Fruit fly (Drosophila melanogaster) whole organism, embryonic: ENCODE results near the gene Tim17b1.
A peak's percentile ranks its signal among the peaks of the same experiment; 100 is the strongest.

Source experiments
- Ada2b ChIP-seq: fragments of 200-800 bp; sonication (Bioruptor generic); IDR thresholded peaks from 2 replicates; pipeline ENCODE4 v1.3.6; 2022; ENCODE audit warnings: missing biosample characterization, missing genetic modification characterization
- Atf3 ChIP-seq: fragments of 200-800 bp; sonication (Bioruptor generic); optimal IDR thresholded peaks from 3 replicates; lab custom pipeline; 2016; ENCODE audit warnings: missing biosample characterization, missing genetic modification characterization
- B-H2 ChIP-seq: fragments of 200-800 bp; sonication (Bioruptor generic); optimal IDR thresholded peaks from 2 replicates; lab custom pipeline; 2018; ENCODE audit warnings: missing biosample characterization, mild to moderate bottlenecking, missing genetic modification characterization
- BtbVII ChIP-seq: fragments of 200-800 bp; sonication (Bioruptor generic); optimal IDR thresholded peaks from 3 replicates; lab custom pipeline; 2017; ENCODE audit warnings: missing biosample characterization, mild to moderate bottlenecking, missing genetic modification characterization
- CG11085 ChIP-seq: fragments of 200-800 bp; sonication (Bioruptor generic); IDR thresholded peaks from 2 replicates; pipeline ENCODE4 v1.3.6; 2022; ENCODE audit warnings: missing biosample characterization, missing genetic modification characterization
- CG12155 ChIP-seq: fragments of 200-800 bp; sonication (Bioruptor generic); optimal IDR thresholded peaks from 3 replicates; lab custom pipeline; 2016; ENCODE audit warnings: missing biosample characterization, missing genetic modification characterization
- CG1792 ChIP-seq: fragments of 200-800 bp; sonication (Bioruptor generic); optimal IDR thresholded peaks from 2 replicates; lab custom pipeline; 2016; ENCODE audit warnings: missing biosample characterization, missing genetic modification characterization
- CG3163 ChIP-seq: fragments of 200-800 bp; sonication (Bioruptor generic); optimal IDR thresholded peaks from 3 replicates; lab custom pipeline; 2016; ENCODE audit warnings: missing biosample characterization, missing genetic modification characterization
- CG32772 ChIP-seq: fragments of 200-800 bp; sonication (Bioruptor generic); IDR thresholded peaks from 2 replicates; pipeline ENCODE4 v1.3.6; 2022; ENCODE audit warnings: missing biosample characterization, missing genetic modification characterization
- CG42726 ChIP-seq: fragments of 200-800 bp; sonication (Bioruptor generic); IDR thresholded peaks from 2 replicates; pipeline ENCODE4 v1.3.6; 2022; ENCODE audit warnings: missing biosample characterization, missing genetic modification characterization; ENCODE audit not compliant: partially characterized antibody
- CG4854 ChIP-seq: fragments of 200-800 bp; sonication (Bioruptor generic); optimal IDR thresholded peaks from 2 replicates; lab custom pipeline; 2016; ENCODE audit warnings: missing biosample characterization, missing genetic modification characterization, inconsistent platforms
- CG5245 ChIP-seq: fragments of 200-800 bp; sonication (Bioruptor generic); optimal IDR thresholded peaks from 3 replicates; lab custom pipeline; 2016; ENCODE audit warnings: missing biosample characterization, missing genetic modification characterization
- CG6683 ChIP-seq: fragments of 200-800 bp; sonication (Bioruptor generic); optimal IDR thresholded peaks from 2 replicates; lab custom pipeline; 2017; ENCODE audit warnings: missing biosample characterization, mild to moderate bottlenecking, missing genetic modification characterization, missing genetic modification reagents
- CG6791 ChIP-seq: fragments of 200-800 bp; sonication (Bioruptor generic); IDR thresholded peaks from 3 replicates; pipeline ENCODE4 v1.3.6; 2022; ENCODE audit warnings: missing biosample characterization, missing genetic modification characterization; ENCODE audit not compliant: partially characterized antibody
- CG6813 ChIP-seq: fragments of 200-800 bp; sonication (Bioruptor generic); optimal IDR thresholded peaks from 2 replicates; lab custom pipeline; 2017; ENCODE audit warnings: missing biosample characterization, missing genetic modification characterization, mild to moderate bottlenecking, moderate library complexity, missing genetic modification reagents
- CG7839 ChIP-seq: fragments of 200-800 bp; sonication (Bioruptor generic); optimal IDR thresholded peaks from 3 replicates; lab custom pipeline; 2018; ENCODE audit warnings: missing biosample characterization, mild to moderate bottlenecking, missing genetic modification characterization, moderate library complexity
- Dek ChIP-seq: fragments of 200-800 bp; sonication (Bioruptor generic); optimal IDR thresholded peaks from 3 replicates; lab custom pipeline; 2019; ENCODE audit warnings: missing biosample characterization, mild to moderate bottlenecking, missing genetic modification characterization, moderate library complexity
- Dip3 ChIP-seq: fragments of 200-800 bp; sonication (Bioruptor generic); optimal IDR thresholded peaks from 3 replicates; lab custom pipeline; 2016; ENCODE audit warnings: missing biosample characterization, missing genetic modification characterization
- Drgx ChIP-seq: fragments of 200-800 bp; sonication (Bioruptor generic); IDR thresholded peaks from 2 replicates; pipeline ENCODE4 v1.3.6; 2022; ENCODE audit warnings: missing biosample characterization, missing genetic modification characterization
- Fer2 ChIP-seq: fragments of 200-800 bp; sonication (Bioruptor generic); optimal IDR thresholded peaks from 2 replicates; lab custom pipeline; 2018; ENCODE audit warnings: missing biosample characterization, mild to moderate bottlenecking, missing genetic modification characterization, moderate library complexity
- Ptx1 ChIP-seq: fragments of 200-800 bp; sonication (Bioruptor generic); IDR thresholded peaks from 2 replicates; pipeline ENCODE4 v1.3.6; 2022; ENCODE audit warnings: missing biosample characterization, missing genetic modification characterization
- Rx ChIP-seq: fragments of 200-800 bp; sonication (Bioruptor generic); IDR thresholded peaks from 2 replicates; pipeline ENCODE4 v1.3.6; 2022; ENCODE audit warnings: missing biosample characterization, missing genetic modification characterization
- Sox102F ChIP-seq: fragments of 200-800 bp; sonication (Bioruptor generic); optimal IDR thresholded peaks from 2 replicates; lab custom pipeline; 2018; ENCODE audit warnings: missing biosample characterization, mild to moderate bottlenecking, missing genetic modification characterization, moderate library complexity
- Spps ChIP-seq: fragments of 200-800 bp; sonication (Bioruptor generic); optimal IDR thresholded peaks from 2 replicates; lab custom pipeline; 2018; ENCODE audit warnings: missing biosample characterization, mild to moderate bottlenecking, missing genetic modification characterization
- Usf ChIP-seq: fragments of 200-800 bp; sonication (Bioruptor generic); optimal IDR thresholded peaks from 2 replicates; lab custom pipeline; 2017; ENCODE audit warnings: missing genotype, missing biosample characterization, missing genetic modification characterization
- ap ChIP-seq: fragments of 200-800 bp; sonication (Bioruptor generic); IDR thresholded peaks from 2 replicates; pipeline ENCODE4 v1.3.6; 2022; ENCODE audit warnings: missing biosample characterization, missing genetic modification characterization
- btn ChIP-seq: fragments of 200-800 bp; sonication (Bioruptor generic); optimal IDR thresholded peaks from 2 replicates; lab custom pipeline; 2016; ENCODE audit warnings: missing biosample characterization, missing genetic modification characterization
- crp ChIP-seq, 2 experiments: fragments of 200-800 bp; sonication (Bioruptor generic); optimal IDR thresholded peaks; 2 replicates in 1 of 2; 3 replicates in 1 of 2; lab custom pipeline; 2017; ENCODE audit warnings: missing biosample characterization in 2 of 2, missing genetic modification characterization in 2 of 2, mild to moderate bottlenecking in 1 of 2, moderate library complexity in 1 of 2
- dimm ChIP-seq: fragments of 200-800 bp; sonication (Bioruptor generic); IDR thresholded peaks from 2 replicates; pipeline ENCODE4 v1.3.6; 2022; ENCODE audit warnings: missing biosample characterization, missing genetic modification characterization
- dysf ChIP-seq: fragments of 200-800 bp; sonication (Bioruptor generic); IDR thresholded peaks from 3 replicates; pipeline ENCODE4 v1.3.6; 2022; ENCODE audit warnings: missing biosample characterization, missing genetic modification characterization
- emc ChIP-seq: fragments of 200-800 bp; sonication (Bioruptor generic); optimal IDR thresholded peaks from 2 replicates; lab custom pipeline; 2016; ENCODE audit warnings: missing biosample characterization, missing genetic modification characterization
- fd102C ChIP-seq: fragments of 200-800 bp; sonication (Bioruptor generic); optimal IDR thresholded peaks from 2 replicates; lab custom pipeline; 2018; ENCODE audit warnings: missing biosample characterization, mild to moderate bottlenecking, missing genetic modification characterization, moderate library complexity
- gce ChIP-seq: fragments of 200-800 bp; sonication (Bioruptor generic); IDR thresholded peaks from 3 replicates; pipeline ENCODE4 v1.3.6; 2022; ENCODE audit warnings: missing biosample characterization, missing genetic modification characterization
- gsb-n ChIP-seq: fragments of 200-800 bp; sonication (Bioruptor generic); optimal IDR thresholded peaks from 3 replicates; lab custom pipeline; 2018; ENCODE audit warnings: missing biosample characterization, mild to moderate bottlenecking, missing genetic modification characterization
- inv ChIP-seq: fragments of 200-800 bp; sonication (Bioruptor generic); IDR thresholded peaks from 2 replicates; pipeline ENCODE4 v1.3.6; 2022; ENCODE audit warnings: missing biosample characterization, missing genetic modification characterization; ENCODE audit not compliant: partially characterized antibody
- lbe ChIP-seq: fragments of 200-800 bp; sonication (Bioruptor generic); optimal IDR thresholded peaks from 2 replicates; lab custom pipeline; 2016; ENCODE audit warnings: missing biosample characterization, mild to moderate bottlenecking, missing genetic modification characterization
- lola ChIP-seq, 3 experiments: fragments of >200 bp in 2 of 3; fragments of 200-800 bp in 1 of 3; sonication (Bioruptor generic) in 1 of 3; optimal IDR thresholded peaks; 2 replicates each; lab custom pipeline; 2017 to 2019; ENCODE audit warnings: missing biosample characterization in 3 of 3, missing genetic modification characterization in 3 of 3, mild to moderate bottlenecking in 1 of 3, moderate library complexity in 1 of 3
- lov ChIP-seq, 2 experiments: fragments of 200-800 bp in 1 of 2; fragments of >200 bp in 1 of 2; sonication (Bioruptor generic) in 1 of 2; IDR thresholded peaks in 1 of 2; optimal IDR thresholded peaks in 1 of 2; 2 replicates in 1 of 2; 3 replicates in 1 of 2; pipeline versions ENCODE4 v1.3.6 to Lab custom; 2017 to 2022; ENCODE audit warnings: missing biosample characterization in 1 of 2, missing genetic modification characterization in 1 of 2
- nmo ChIP-seq: fragments of 200-800 bp; sonication (Bioruptor generic); optimal IDR thresholded peaks from 2 replicates; lab custom pipeline; 2018; ENCODE audit warnings: missing biosample characterization, mild to moderate bottlenecking, missing genetic modification characterization, moderate library complexity
- oc ChIP-seq: fragments of 200-800 bp; sonication (Bioruptor generic); optimal IDR thresholded peaks from 2 replicates; lab custom pipeline; 2018; ENCODE audit warnings: missing biosample characterization, mild to moderate bottlenecking, missing genetic modification characterization, moderate library complexity
- peb ChIP-seq: fragments of 200-800 bp; sonication (Bioruptor generic); IDR thresholded peaks from 2 replicates; pipeline ENCODE4 v1.3.6; 2022; ENCODE audit warnings: missing biosample characterization, missing genetic modification characterization
- pnt ChIP-seq: fragments of 200-800 bp; sonication (Bioruptor generic); optimal IDR thresholded peaks from 3 replicates; lab custom pipeline; 2016; ENCODE audit warnings: missing biosample characterization, missing genetic modification characterization
- salm ChIP-seq: fragments of 200-800 bp; sonication (Bioruptor generic); optimal IDR thresholded peaks from 2 replicates; lab custom pipeline; 2018; ENCODE audit warnings: missing biosample characterization, mild to moderate bottlenecking, missing genetic modification characterization
- schlank ChIP-seq: fragments of 200-800 bp; sonication (Bioruptor generic); optimal IDR thresholded peaks from 2 replicates; lab custom pipeline; 2018; ENCODE audit warnings: missing biosample characterization, mild to moderate bottlenecking, missing genetic modification characterization
- ssp ChIP-seq: fragments of 200-800 bp; sonication (Bioruptor generic); IDR thresholded peaks from 2 replicates; pipeline ENCODE4 v1.3.6; 2022; ENCODE audit warnings: missing biosample characterization, missing genetic modification characterization
- stc ChIP-seq: fragments of 200-800 bp; sonication (Bioruptor generic); IDR thresholded peaks from 2 replicates; pipeline ENCODE4 v1.3.6; 2022; ENCODE audit warnings: missing biosample characterization, missing genetic modification characterization
- tin ChIP-seq: fragments of 200-800 bp; sonication (Bioruptor generic); optimal IDR thresholded peaks from 3 replicates; lab custom pipeline; 2016; ENCODE audit warnings: missing biosample characterization, missing genetic modification characterization
- trh ChIP-seq: fragments of 200-800 bp; sonication (Bioruptor generic); optimal IDR thresholded peaks from 2 replicates; lab custom pipeline; 2016; ENCODE audit warnings: missing biosample characterization, missing genetic modification characterization
- ttk ChIP-seq: fragments of 200-800 bp; sonication (Bioruptor generic); IDR thresholded peaks from 2 replicates; pipeline ENCODE4 v2.1.2; 2022; ENCODE audit warnings: missing biosample characterization, missing genetic modification characterization

Tim17b1 gene

dm6 chr3R:5283360-5283963 is 16.5 kb upstream of the Tim17b1 start (continued):
- peak; percentile 66 for TF ChIP-seq ttk
- TF ChIP-seq emc = peak; percentile 88
- TF ChIP-seq Usf (GFP tag; lab: Kevin White, UChicago) = peak; percentile 76
- peak; percentile 78 for TF ChIP-seq CG32772 (GFP tag; lab: Robert Waterston, UW)
- peak; percentile 93 for TF ChIP-seq pnt
- peak; percentile 74 for TF ChIP-seq Ada2b (GFP tag; lab: Robert Waterston, UW)
- peak; percentile 76 for TF ChIP-seq gsb-n
- no peak for TF ChIP-seq lov (optimal IDR thresholded peaks at IDR 0.05; lab: Kevin White, UChicago)
- TF ChIP-seq lov (GFP tag; IDR thresholded peaks at IDR 0.05; lab: Robert Waterston, UW) = peak; percentile 72; the same call in 2 of the 3 replicates
- TF ChIP-seq btn (GFP tag; lab: Kevin White, UChicago) = peak; percentile 77
- TF ChIP-seq peb = peak; percentile 44; the same call in 1 of the 2 replicates
- TF ChIP-seq ssp = peak; percentile 69
- TF ChIP-seq Spps = peak; percentile 44
- TF ChIP-seq CG11085 (GFP tag; lab: Robert Waterston, UW) = peak; percentile 67
- peak; percentile 74 for TF ChIP-seq trh (GFP tag; lab: Kevin White, UChicago)
- peak; percentile 87 for TF ChIP-seq Ptx1 (GFP tag; lab: Robert Waterston, UW)
- TF ChIP-seq CG42726 (GFP tag; lab: Robert Waterston, UW) = no peak
- TF ChIP-seq stc (GFP tag; lab: Robert Waterston, UW) = peak; percentile 70
- no peak for TF ChIP-seq fd102C (GFP tag; lab: Kevin White, UChicago)
- peak; percentile 74 for TF ChIP-seq Atf3 (GFP tag; lab: Kevin White, UChicago)
- TF ChIP-seq tin (GFP tag; lab: Kevin White, UChicago) = peak; percentile 81
- peak; percentile 82 for TF ChIP-seq salm (tag; lab: Kevin White, UChicago)
- peak; percentile 93 for TF ChIP-seq BtbVII (GFP tag; lab: Kevin White, UChicago)
- TF ChIP-seq ap = peak; percentile 50; the same call in 1 of the 2 replicates
- peak; percentile 86 for TF ChIP-seq CG6813 (GFP tag; lab: Kevin White, UChicago)
- TF ChIP-seq CG3163 (GFP tag; lab: Kevin White, UChicago) = peak; percentile 85
- TF ChIP-seq Rx (GFP tag; lab: Robert Waterston, UW) = peak; percentile 69
- peak; percentile 77 for TF ChIP-seq Fer2
- TF ChIP-seq CG12155 (GFP tag; lab: Kevin White, UChicago) = peak; percentile 86
- TF ChIP-seq gce (GFP tag; lab: Robert Waterston, UW) = 0 out of 3 replicates have a peak, but pooled peaks have one; percentile 60
- peak; percentile 92 for TF ChIP-seq dysf (GFP tag; lab: Robert Waterston, UW)
- peak; percentile 91 for TF ChIP-seq Dip3 (GFP tag; lab: Kevin White, UChicago)
- peak; percentile 74 for TF ChIP-seq schlank (tag; lab: Kevin White, UChicago)
- no peak for TF ChIP-seq inv (GFP tag; lab: Robert Waterston, UW)
- peak; percentile 87 for TF ChIP-seq CG6683 (GFP tag; lab: Kevin White, UChicago)
- peak; percentile 87 for TF ChIP-seq CG1792 (GFP tag; lab: Kevin White, UChicago)
- peak in 1 of 2 experiments; percentile 54 for TF ChIP-seq crp (GFP tag; optimal IDR thresholded peaks at IDR 0.05; lab: Kevin White, UChicago)
- TF ChIP-seq CG7839 = peak; percentile 93
- peak; percentile 92 for TF ChIP-seq nmo (GFP tag; lab: Kevin White, UChicago)
- TF ChIP-seq Sox102F (GFP tag; lab: Kevin White, UChicago) = peak; percentile 93
- peak; percentile 90 for TF ChIP-seq Dek
- peak; percentile 91 for TF ChIP-seq CG4854 (GFP tag; lab: Kevin White, UChicago)
- peak; percentile 85 for TF ChIP-seq oc (tag; lab: Kevin White, UChicago)
- TF ChIP-seq CG6791 (GFP tag; lab: Robert Waterston, UW) = no peak
- peak; percentile 54 for TF ChIP-seq lbe (GFP tag; lab: Kevin White, UChicago)
- TF ChIP-seq Drgx (GFP tag; lab: Robert Waterston, UW) = peak; percentile 87
- TF ChIP-seq B-H2 (GFP tag; lab: Kevin White, UChicago) = peak; percentile 80
- peak in 1 of 3 experiments; percentile 76 for TF ChIP-seq lola (GFP tag; optimal IDR thresholded peaks at IDR 0.05; lab: Kevin White, UChicago)
- peak; percentile 70 for TF ChIP-seq CG5245 (GFP tag; lab: Kevin White, UChicago)
- TF ChIP-seq dimm (GFP tag; lab: Robert Waterston, UW) = no peak
